Fruit fly (Drosophila melanogaster): ENCODE results near the gene MBD-like.

DNA sequence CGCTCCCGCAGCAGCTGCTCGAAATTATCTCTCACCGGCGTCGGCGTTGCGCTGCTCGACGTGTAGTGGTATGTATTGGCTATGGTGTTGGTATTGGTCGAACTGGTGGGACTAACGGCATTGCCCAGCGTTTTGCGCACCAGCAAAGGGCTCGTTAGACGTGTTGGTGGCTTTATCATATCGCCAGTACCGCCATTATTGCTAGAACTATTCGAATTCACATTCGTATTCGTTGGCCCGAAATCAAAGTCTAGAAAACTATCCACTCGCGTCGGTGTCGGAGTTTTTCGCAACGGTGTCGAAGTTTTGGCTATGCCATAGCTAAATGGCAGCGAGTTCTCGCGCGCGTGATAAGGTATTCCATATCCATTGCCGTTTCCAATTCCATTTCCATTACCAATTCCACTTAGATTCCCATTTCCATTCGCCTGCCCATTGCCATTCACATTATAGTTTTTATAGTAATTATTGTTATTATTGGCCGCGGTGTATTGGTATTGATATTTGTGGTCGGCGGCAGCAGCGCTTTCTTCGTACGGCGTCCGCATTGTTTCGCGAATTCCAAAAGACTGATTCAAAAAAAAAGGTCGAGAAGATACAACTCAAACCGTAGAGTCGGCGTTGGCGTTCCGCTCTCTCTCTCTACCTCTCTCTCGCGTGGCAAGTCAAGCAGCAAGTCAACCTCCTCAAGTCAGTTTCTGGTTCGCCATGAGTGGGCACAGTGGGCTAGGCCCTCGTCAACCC lies 27.0 kb upstream of the MBD-like start, which contains the start of gene by:
- TF ChIP-seq dsx (GFP tag; optimal IDR thresholded peaks at IDR 0.05; ENCODE audit: poor library complexity, severe bottlenecking) (no peak), CG15336 (GFP tag; IDR thresholded peaks at IDR 0.05) (no peak), Lpt (GFP tag; optimal IDR thresholded peaks at IDR 0.05) (no peak), OdsH (GFP tag; optimal IDR thresholded peaks at IDR 0.05) (no peak), CG10631 (GFP tag; optimal IDR thresholded peaks at IDR 0.05) (no peak), Gug (GFP tag; IDR thresholded peaks at IDR 0.05) (no peak), pdm3 (GFP tag; optimal IDR thresholded peaks at IDR 0.05) (no peak), CG6854 (GFP tag; optimal IDR thresholded peaks at IDR 0.05) (no peak), Hr4 (GFP tag; optimal IDR thresholded peaks at IDR 0.05) (no peak), Sox102F (GFP tag; optimal IDR thresholded peaks at IDR 0.05) (no peak), CG11902 (GFP tag; optimal IDR thresholded peaks at IDR 0.05) (no peak), Blimp-1 (GFP tag; optimal IDR thresholded peaks at IDR 0.05) (no peak), spab (GFP tag; optimal IDR thresholded peaks at IDR 0.05) (no peak), Sox14 (GFP tag; optimal IDR thresholded peaks at IDR 0.05) (no peak)
